Worm (Caenorhabditis elegans): Measurements from ENCODE around the gene T08G2.2.

The T08G2.2 gene

ce11 chrX:17176677-17177076 lies 32.5 kb downstream of the T08G2.2 start, which contains the start of gene B0302.4:
TSS of gene B0302.4 (minus strand) at chrX:17176777.
- no peak for TF ChIP-seq ceh-16 (tag; optimal IDR thresholded peaks at IDR 0.05)
- no peak for TF ChIP-seq tbx-2 (tag; optimal IDR thresholded peaks at IDR 0.05)
- TF ChIP-seq unc-39 (tag; optimal IDR thresholded peaks at IDR 0.05), result no peak
- no peak for TF ChIP-seq lsy-12 (tag; optimal IDR thresholded peaks at IDR 0.05)
- no peak for TF ChIP-seq lin-15B (tag; optimal IDR thresholded peaks at IDR 0.05)
- no peak for TF ChIP-seq elt-1 (tag; optimal IDR thresholded peaks at IDR 0.05)
- TF ChIP-seq nhr-11 (tag; optimal IDR thresholded peaks at IDR 0.05), result no peak
- TF ChIP-seq skn-1 (tag; optimal IDR thresholded peaks at IDR 0.05), result no peak
- TF ChIP-seq lin-39 (tag; optimal IDR thresholded peaks at IDR 0.05), result no peak
- TF ChIP-seq ZK546.5 (tag; optimal IDR thresholded peaks at IDR 0.05), result no peak

DNA sequence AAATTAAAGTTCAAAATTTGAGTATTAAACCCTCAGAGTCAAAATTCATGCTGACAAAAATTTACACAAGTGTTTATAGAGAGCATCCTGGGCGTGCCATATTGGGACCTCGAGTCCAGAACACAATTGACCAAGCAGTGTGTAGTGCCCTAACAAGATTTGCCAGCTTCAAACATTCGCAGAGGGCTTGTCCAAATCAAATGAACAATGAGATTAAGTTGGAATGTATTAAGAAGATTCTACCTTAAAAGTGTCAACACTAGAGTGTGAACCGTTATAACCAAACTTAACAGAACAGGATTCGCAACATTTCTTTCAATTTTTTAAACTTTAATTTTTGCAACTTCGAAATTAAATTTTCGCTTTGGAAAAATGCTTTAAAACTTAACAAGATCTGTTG lies 38.8 kb downstream of the T08G2.2 start:
- TF ChIP-seq tbx-2 (tag; optimal IDR thresholded peaks at IDR 0.05), result no peak
- TF ChIP-seq fos-1 (tag; optimal IDR thresholded peaks at IDR 0.05), result no peak
- TF ChIP-seq lsy-12 (tag; optimal IDR thresholded peaks at IDR 0.05), result no peak
- TF ChIP-seq ZK546.5 (tag; optimal IDR thresholded peaks at IDR 0.05), result no peak
- no peak for TF ChIP-seq ceh-9 (tag; optimal IDR thresholded peaks at IDR 0.05)
- TF ChIP-seq jun-1 (tag; optimal IDR thresholded peaks at IDR 0.05), result no peak
- TF ChIP-seq nhr-12 (tag; optimal IDR thresholded peaks at IDR 0.05), result no peak
- no peak for TF ChIP-seq ama-1 (optimal IDR thresholded peaks at IDR 0.05)

DNA sequence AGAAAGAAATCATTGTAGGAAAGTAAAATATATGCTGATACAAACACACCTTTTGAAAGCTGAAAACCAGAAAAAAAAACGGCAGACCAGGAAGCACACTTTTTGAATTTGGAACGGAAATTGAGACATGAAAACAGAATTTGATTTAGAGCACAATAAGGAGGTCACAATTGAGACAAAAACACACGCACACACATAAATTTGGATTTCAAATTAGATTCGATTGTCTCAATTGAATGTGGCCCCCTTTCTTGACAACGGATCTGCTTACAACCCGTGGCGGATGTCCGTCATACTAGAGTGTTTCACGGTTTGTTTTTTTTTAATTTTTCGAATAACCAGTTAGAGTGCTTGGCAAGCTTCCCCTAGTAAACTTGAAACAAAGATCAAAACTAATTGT lies 41.1 kb downstream of the T08G2.2 start:
- TF ChIP-seq eor-1 (tag; optimal IDR thresholded peaks at IDR 0.05), result no peak
- TF ChIP-seq ama-1 (optimal IDR thresholded peaks at IDR 0.05), result no peak
- TF ChIP-seq ceh-28 (tag; optimal IDR thresholded peaks at IDR 0.05), result no peak
- TF ChIP-seq ceh-16 (tag; optimal IDR thresholded peaks at IDR 0.05), result no peak
- TF ChIP-seq nhr-11 (tag; optimal IDR thresholded peaks at IDR 0.05), result no peak
- TF ChIP-seq snpc-4 (tag; optimal IDR thresholded peaks at IDR 0.05), result no peak
- no peak for TF ChIP-seq fos-1 (tag; optimal IDR thresholded peaks at IDR 0.05)
- TF ChIP-seq lin-15B (tag; optimal IDR thresholded peaks at IDR 0.05), result no peak
- no peak for TF ChIP-seq nhr-77 (tag; optimal IDR thresholded peaks at IDR 0.05)
- no peak for TF ChIP-seq sea-2 (GFP tag; optimal IDR thresholded peaks at IDR 0.05)
- no peak for TF ChIP-seq egl-27 (tag; optimal IDR thresholded peaks at IDR 0.05)
- no peak for TF ChIP-seq lsy-12 (tag; optimal IDR thresholded peaks at IDR 0.05)
- TF ChIP-seq ztf-4 (tag; optimal IDR thresholded peaks at IDR 0.05), result no peak
- no peak for TF ChIP-seq zag-1 (tag; optimal IDR thresholded peaks at IDR 0.05)
- no peak for TF ChIP-seq elt-3 (tag; optimal IDR thresholded peaks at IDR 0.05)
- TF ChIP-seq pha-4 (tag; optimal IDR thresholded peaks at IDR 0.05), result no peak

ce11 chrX:17157868-17158267 lies 51.3 kb downstream of the T08G2.2 start, which contains the start of gene npr-21:
TSS of gene npr-21 (minus strand) at chrX:17157968.
- no peak for TF ChIP-seq skn-1 (tag; optimal IDR thresholded peaks at IDR 0.05)
- TF ChIP-seq nhr-23 (tag; optimal IDR thresholded peaks at IDR 0.05), result no peak
- TF ChIP-seq elt-2 (tag; optimal IDR thresholded peaks at IDR 0.05), result no peak
- TF ChIP-seq nhr-237 (tag; optimal IDR thresholded peaks at IDR 0.05), result no peak
- no peak for TF ChIP-seq egl-27 (tag; optimal IDR thresholded peaks at IDR 0.05)
- no peak for TF ChIP-seq tbx-2 (tag; optimal IDR thresholded peaks at IDR 0.05)
- TF ChIP-seq hmg-11 (tag; optimal IDR thresholded peaks at IDR 0.05), result no peak
- TF ChIP-seq elt-3 (tag; optimal IDR thresholded peaks at IDR 0.05), result no peak
- no peak for TF ChIP-seq nhr-77 (tag; optimal IDR thresholded peaks at IDR 0.05)
- TF ChIP-seq pqm-1 (tag; optimal IDR thresholded peaks at IDR 0.05), result no peak
- TF ChIP-seq sea-2 (GFP tag; optimal IDR thresholded peaks at IDR 0.05), result no peak
- TF ChIP-seq lin-15B (tag; optimal IDR thresholded peaks at IDR 0.05), result no peak
- TF ChIP-seq mdl-1 (tag; optimal IDR thresholded peaks at IDR 0.05), result no peak
- no peak for TF ChIP-seq fos-1 (tag; optimal IDR thresholded peaks at IDR 0.05)

ce11 chrX:17157089-17157488 lies 52.1 kb downstream of the T08G2.2 start:
- TF ChIP-seq hmg-11 (tag; optimal IDR thresholded peaks at IDR 0.05) (no peak), fkh-10 (GFP tag; optimal IDR thresholded peaks at IDR 0.05) (no peak), zag-1 (tag; optimal IDR thresholded peaks at IDR 0.05) (no peak), mml-1 (tag; optimal IDR thresholded peaks at IDR 0.05) (no peak), tbx-2 (tag; optimal IDR thresholded peaks at IDR 0.05) (no peak), ZK546.5 (tag; optimal IDR thresholded peaks at IDR 0.05) (no peak), mdl-1 (tag; optimal IDR thresholded peaks at IDR 0.05) (no peak), R02D3.7 (tag; optimal IDR thresholded peaks at IDR 0.05) (no peak), unc-39 (tag; optimal IDR thresholded peaks at IDR 0.05) (no peak), ceh-9 (tag; optimal IDR thresholded peaks at IDR 0.05) (no peak), ceh-82 (tag; optimal IDR thresholded peaks at IDR 0.05) (no peak), nhr-12 (tag; optimal IDR thresholded peaks at IDR 0.05) (no peak), ama-1 (optimal IDR thresholded peaks at IDR 0.05) (no peak), ceh-28 (tag; optimal IDR thresholded peaks at IDR 0.05) (no peak), nhr-43 (tag; optimal IDR thresholded peaks at IDR 0.05; ENCODE audit: poor library complexity, severe bottlenecking) (no peak), elt-1 (tag; optimal IDR thresholded peaks at IDR 0.05) (no peak), sea-2 (GFP tag; optimal IDR thresholded peaks at IDR 0.05) (no peak), pha-4 (tag; optimal IDR thresholded peaks at IDR 0.05) (no peak), unc-62 (GFP tag; optimal IDR thresholded peaks at IDR 0.05) (no peak)
